Worm (Caenorhabditis elegans): Measurements from ENCODE around the gene M70.2.

ce11 chrIV:2219334-2219755, 23.5 kb upstream of the M70.2 start:
- no peak for TF ChIP-seq ztf-29 (GFP tag; IDR thresholded peaks at IDR 0.05)
- peak; percentile 69; the same call in 1 of the 2 replicates for TF ChIP-seq flt-1 (GFP tag; IDR thresholded peaks at IDR 0.05)
- TF ChIP-seq med-1 (GFP tag; optimal IDR thresholded peaks at IDR 0.05; ENCODE audit: insufficient read depth), result no peak
- TF ChIP-seq ztf-23 (GFP tag; IDR thresholded peaks at IDR 0.05), result peak; percentile 73
- no peak for TF ChIP-seq ref-1 (GFP tag; conservative IDR thresholded peaks at IDR 0.05)
- peak; percentile 82 for TF ChIP-seq cog-1 (tag; optimal IDR thresholded peaks at IDR 0.05)
